Worm (Caenorhabditis elegans): Measurements from ENCODE around the gene K12H6.4.

ce11 chrII:2827859-2828403 lies 3.9 kb upstream of the K12H6.4 start, which contains the start of gene K12H6.8:
- no peak for TF ChIP-seq cog-1 (tag; optimal IDR thresholded peaks at IDR 0.05)
- no peak for TF ChIP-seq flt-1 (GFP tag; IDR thresholded peaks at IDR 0.05)
- no peak for TF ChIP-seq ztf-29 (GFP tag; IDR thresholded peaks at IDR 0.05)
- TF ChIP-seq med-1 (GFP tag; optimal IDR thresholded peaks at IDR 0.05; ENCODE audit: insufficient read depth): no peak
- no peak for TF ChIP-seq tab-1 (GFP tag; IDR thresholded peaks at IDR 0.05)
- TF ChIP-seq ref-1 (GFP tag; conservative IDR thresholded peaks at IDR 0.05): no peak
- no peak for TF ChIP-seq T22C8.4 (GFP tag; IDR thresholded peaks at IDR 0.05)
- no peak for TF ChIP-seq klf-2 (GFP tag; conservative IDR thresholded peaks at IDR 0.05)
- TF ChIP-seq ztf-23 (GFP tag; IDR thresholded peaks at IDR 0.05): no peak

All from whole organism, midembryonic.